Worm (Caenorhabditis elegans) whole organism, L4 larva: Measurements from ENCODE around the gene F16F9.4.
A peak's percentile ranks its signal among the peaks of the same experiment; 100 is the strongest.

Experiments used
- F10B5.3 ChIP-seq: sonication (generic microtip); optimal IDR thresholded peaks from 2 replicates; lab custom pipeline; 2016; ENCODE audit warnings: mild to moderate bottlenecking, missing genetic modification characterization, missing compliant biosample characterization
- F26F4.8 ChIP-seq: fragments of 200-800 bp; sonication (Bioruptor generic); conservative IDR thresholded peaks from 2 replicates; pipeline ENCODE4 v1.3.6; 2022; ENCODE audit warnings: missing genetic modification characterization, missing compliant biosample characterization
- T20F7.1 ChIP-seq: fragments of 200-800 bp; sonication (Bioruptor generic); optimal IDR thresholded peaks from 2 replicates; lab custom pipeline; 2018; ENCODE audit warnings: mild to moderate bottlenecking, missing genetic modification characterization, missing compliant biosample characterization
- Y105C5A.15 ChIP-seq: fragments of 200-800 bp; sonication (Bioruptor generic); IDR thresholded peaks from 2 replicates; pipeline ENCODE4 v1.3.6; 2022; ENCODE audit warnings: missing genetic modification characterization, missing compliant biosample characterization
- Y75B8A.6 ChIP-seq: fragments of 200-800 bp; sonication (Bioruptor generic); IDR thresholded peaks from 2 replicates; pipeline ENCODE4 v1.3.6; 2022; ENCODE audit warnings: missing genetic modification reagents, missing genetic modification characterization, missing compliant biosample characterization
- aha-1 ChIP-seq: fragments of 150-350 bp; peaks from one replicate; lab custom pipeline; 2014; ENCODE audit warnings: missing biosample characterization, missing genetic modification characterization
- aly-2 ChIP-seq: sonication (generic microtip); optimal IDR thresholded peaks from 2 replicates; lab custom pipeline; 2018; ENCODE audit warnings: missing biosample characterization, missing genetic modification characterization
- ama-1 ChIP-seq: fragments of 150-350 bp; optimal IDR thresholded peaks from 2 replicates; lab custom pipeline; 2014; ENCODE audit warnings: inconsistent platforms, mixed read lengths
- arid-1 ChIP-seq: fragments of 200-800 bp; sonication (Bioruptor generic); conservative IDR thresholded peaks from 2 replicates; pipeline ENCODE4 v1.3.6; 2022; ENCODE audit warnings: missing genetic modification reagents, missing genetic modification characterization, missing compliant biosample characterization
- ceh-28 ChIP-seq: fragments of 150-350 bp; optimal IDR thresholded peaks from 2 replicates; lab custom pipeline; 2014; ENCODE audit warnings: missing biosample characterization, missing genetic modification reagents, missing genetic modification characterization
- ceh-82 ChIP-seq: sonication (generic microtip); optimal IDR thresholded peaks from 2 replicates; lab custom pipeline; 2017; ENCODE audit warnings: missing biosample characterization, missing genetic modification characterization
- cey-2 ChIP-seq: sonication (generic microtip); optimal IDR thresholded peaks from 3 replicates; lab custom pipeline; 2017; ENCODE audit warnings: missing genetic modification characterization, mild to moderate bottlenecking, missing compliant biosample characterization, antibody characterized with exemption, borderline replicate concordance; ENCODE audit not compliant: insufficient read depth
- daf-16 ChIP-seq, 3 experiments: sonication (generic microtip); optimal IDR thresholded peaks; 2 replicates each; lab custom pipeline; 2016 to 2017; ENCODE audit warnings: missing genetic modification characterization in 3 of 3, missing genetic modification reagents in 3 of 3, mild to moderate bottlenecking in 2 of 3, missing compliant biosample characterization in 2 of 3, missing biosample characterization in 1 of 3, moderate library complexity in 1 of 3
- dmd-6 ChIP-seq: fragments of 200-800 bp; sonication (Bioruptor generic); IDR thresholded peaks from 2 replicates; pipeline ENCODE4 v1.3.6; 2022; ENCODE audit warnings: missing genetic modification reagents, missing genetic modification characterization, missing compliant biosample characterization
- dve-1 ChIP-seq: sonication (generic microtip); optimal IDR thresholded peaks from 2 replicates; lab custom pipeline; 2017; ENCODE audit warnings: antibody characterized with exemption, mild to moderate bottlenecking, missing genetic modification characterization, missing compliant biosample characterization; ENCODE audit not compliant: insufficient read depth
- fkh-10 ChIP-seq: fragments of 150-350 bp; optimal IDR thresholded peaks from 2 replicates; lab custom pipeline; 2014; ENCODE audit warnings: missing biosample characterization, missing genetic modification reagents, missing genetic modification characterization
- gei-8 ChIP-seq: fragments of 200-800 bp; sonication (Bioruptor generic); optimal IDR thresholded peaks from 2 replicates; lab custom pipeline; 2018; ENCODE audit warnings: mild to moderate bottlenecking, missing genetic modification characterization, missing compliant biosample characterization
- hif-1 ChIP-seq, 2 experiments: sonication (generic microtip); optimal IDR thresholded peaks; 2 replicates each; lab custom pipeline; 2016 to 2017; ENCODE audit warnings: missing compliant biosample characterization in 2 of 2, missing genetic modification characterization in 2 of 2, missing genetic modification reagents in 2 of 2, missing genotype in 2 of 2, mild to moderate bottlenecking in 1 of 2
- hlh-11 ChIP-seq: fragments of 200-800 bp; sonication (Bioruptor generic); optimal IDR thresholded peaks from 2 replicates; lab custom pipeline; 2018; ENCODE audit warnings: mild to moderate bottlenecking, missing genetic modification characterization, missing compliant biosample characterization
- hlh-30 ChIP-seq: sonication (generic microtip); optimal IDR thresholded peaks from 2 replicates; lab custom pipeline; 2017; ENCODE audit warnings: antibody characterized with exemption, mild to moderate bottlenecking, missing genetic modification characterization, missing compliant biosample characterization; ENCODE audit not compliant: insufficient read depth
- lin-1 ChIP-seq: fragments of 200-800 bp; sonication (Bioruptor generic); IDR thresholded peaks from 2 replicates; pipeline ENCODE4 v1.3.6; 2022; ENCODE audit warnings: missing genetic modification reagents, missing genetic modification characterization, missing compliant biosample characterization
- lin-39 ChIP-seq: fragments of 150-350 bp; optimal IDR thresholded peaks from 2 replicates; lab custom pipeline; 2014; ENCODE audit warnings: missing biosample characterization, missing genetic modification reagents, missing genetic modification characterization
- lir-3 ChIP-seq: sonication (generic microtip); optimal IDR thresholded peaks from 2 replicates; lab custom pipeline; 2016; ENCODE audit warnings: mild to moderate bottlenecking, missing genetic modification characterization, missing compliant biosample characterization
- mdl-1 ChIP-seq, 2 experiments: fragments of 150-350 bp in 1 of 2; sonication (generic microtip) in 1 of 2; optimal IDR thresholded peaks; 2 replicates each; lab custom pipeline; 2014 to 2017; ENCODE audit warnings: missing biosample characterization in 2 of 2, missing genetic modification characterization in 2 of 2
- mxl-2 ChIP-seq: fragments of 200-800 bp; sonication (Bioruptor generic); conservative IDR thresholded peaks from 2 replicates; pipeline ENCODE4 v1.3.6; 2022; ENCODE audit warnings: missing genetic modification reagents, missing genetic modification characterization, missing compliant biosample characterization
- mxl-3 ChIP-seq: fragments of 200-800 bp; sonication (Bioruptor generic); optimal IDR thresholded peaks from 2 replicates; lab custom pipeline; 2018; ENCODE audit warnings: mild to moderate bottlenecking, missing genetic modification characterization, missing compliant biosample characterization
- nhr-10 ChIP-seq: fragments of 150-350 bp; optimal IDR thresholded peaks from 2 replicates; lab custom pipeline; 2014; ENCODE audit warnings: missing biosample characterization, missing genetic modification characterization
- nhr-102 ChIP-seq: sonication (generic microtip); optimal IDR thresholded peaks from 2 replicates; lab custom pipeline; 2016; ENCODE audit warnings: mild to moderate bottlenecking, missing genetic modification characterization, moderate library complexity, missing compliant biosample characterization
- nhr-28 ChIP-seq: fragments of 150-350 bp; optimal IDR thresholded peaks from 2 replicates; lab custom pipeline; 2014; ENCODE audit warnings: missing biosample characterization, missing genetic modification characterization
- nhr-48 ChIP-seq: sonication (generic microtip); optimal IDR thresholded peaks from 2 replicates; lab custom pipeline; 2016; ENCODE audit warnings: mild to moderate bottlenecking, missing genetic modification characterization, missing compliant biosample characterization
- nhr-6 ChIP-seq: fragments of 150-350 bp; optimal IDR thresholded peaks from 2 replicates; lab custom pipeline; 2014; ENCODE audit warnings: missing biosample characterization, missing genetic modification characterization
- nhr-77 ChIP-seq: fragments of 150-350 bp; optimal IDR thresholded peaks from 2 replicates; lab custom pipeline; 2014; ENCODE audit warnings: missing biosample characterization, missing genetic modification characterization
- pha-4 ChIP-seq, 2 experiments: fragments of 150-350 bp in 1 of 2; fragments of 200-800 bp in 1 of 2; sonication (Bioruptor generic) in 1 of 2; IDR thresholded peaks in 1 of 2; optimal IDR thresholded peaks in 1 of 2; 2 replicates each; pipeline versions ENCODE4 v1.3.6 to Lab custom; 2014 to 2022; ENCODE audit warnings: missing genetic modification characterization in 2 of 2, missing genetic modification reagents in 2 of 2, missing biosample characterization in 1 of 2, missing compliant biosample characterization in 1 of 2
- php-3 ChIP-seq: fragments of 200-800 bp; sonication (Bioruptor generic); IDR thresholded peaks from 2 replicates; pipeline ENCODE4 v1.3.6; 2022; ENCODE audit warnings: missing genetic modification reagents, missing genetic modification characterization, missing compliant biosample characterization
- pqm-1 ChIP-seq: sonication (generic microtip); optimal IDR thresholded peaks from 2 replicates; lab custom pipeline; 2017; ENCODE audit warnings: missing biosample characterization, missing genetic modification characterization
- unc-62 ChIP-seq, 3 experiments: fragments of 150-350 bp in 1 of 3; sonication (generic microtip); optimal IDR thresholded peaks in 2 of 3; peaks in 1 of 3; 1 replicate in 1 of 3; 2 replicates in 2 of 3; lab custom pipeline; 2014 to 2017; ENCODE audit warnings: missing biosample characterization in 3 of 3, missing genetic modification characterization in 3 of 3, missing genetic modification reagents in 3 of 3, missing genotype in 1 of 3
- zfp-3 ChIP-seq: fragments of 200-800 bp; sonication (Bioruptor generic); conservative IDR thresholded peaks from 2 replicates; pipeline ENCODE4 v1.3.6; 2022; ENCODE audit warnings: missing genetic modification reagents, missing genetic modification characterization, missing compliant biosample characterization
- zip-2 ChIP-seq: fragments of 150-350 bp; optimal IDR thresholded peaks from 2 replicates; lab custom pipeline; 2014; ENCODE audit warnings: missing biosample characterization, missing genetic modification characterization
- ztf-7 ChIP-seq: fragments of 150-350 bp; optimal IDR thresholded peaks from 2 replicates; lab custom pipeline; 2014; ENCODE audit warnings: missing biosample characterization, missing genetic modification characterization

Gene F16F9.4

DNA sequence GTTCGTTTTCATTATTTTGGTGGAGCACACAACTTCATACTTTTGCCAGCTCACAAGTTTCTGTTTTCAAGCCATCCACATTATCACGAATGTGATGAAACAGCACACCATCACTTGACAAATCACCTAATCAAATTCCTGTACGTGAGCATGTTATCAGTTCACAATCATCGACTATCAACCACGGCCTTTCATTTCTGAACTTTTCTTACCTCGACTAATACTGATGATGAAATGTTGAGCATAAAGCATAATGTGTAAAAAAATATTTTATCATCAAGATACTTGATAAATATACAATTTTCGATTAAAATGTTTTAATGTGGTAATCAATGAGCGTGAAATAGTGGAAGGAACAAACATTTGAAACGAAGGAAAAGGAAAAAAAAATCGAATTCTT lies 10.3 kb upstream of the F16F9.4 start (continued):
- peak; percentile 89 for TF ChIP-seq php-3 (GFP tag; lab: Robert Waterston, UW)
- TF ChIP-seq cey-2 (tag; lab: Kevin White, UChicago), result no peak
- TF ChIP-seq ceh-28 (tag; lab: Kevin White, UChicago), result no peak
- TF ChIP-seq nhr-28 (tag; lab: Kevin White, UChicago), result peak; percentile 87
- no peak for TF ChIP-seq ceh-82 (tag; lab: Kevin White, UChicago)
- TF ChIP-seq ztf-7 (tag; lab: Kevin White, UChicago), result peak; percentile 76
- peak; percentile 63 for TF ChIP-seq nhr-10 (tag; lab: Kevin White, UChicago)
- TF ChIP-seq pha-4 (GFP tag; IDR thresholded peaks at IDR 0.05; lab: Robert Waterston, UW), result peak; percentile 55
- TF ChIP-seq pha-4 (tag; optimal IDR thresholded peaks at IDR 0.05; lab: Kevin White, UChicago), result no peak
- TF ChIP-seq hlh-30 (tag; lab: Kevin White, UChicago), result peak; percentile 61
- peak; percentile 79; the same call in 1 of the 2 replicates for TF ChIP-seq lin-1 (GFP tag; lab: Robert Waterston, UW)
- no peak for TF ChIP-seq ama-1 (lab: Kevin White, UChicago)
- no peak for TF ChIP-seq zip-2 (tag; lab: Kevin White, UChicago)

ce11 chrX:8470126-8470772 lies 7.1 kb upstream of the F16F9.4 start, which contains the start of gene mec-10:
Gene mec-10 (minus strand): TSS chrX:8470314.
- TF ChIP-seq nhr-102 (tag; lab: Kevin White, UChicago) (peak; percentile 34), daf-16 (GFP tag; optimal IDR thresholded peaks at IDR 0.05; lab: Kevin White, UChicago) (no peak), daf-16 (tag; optimal IDR thresholded peaks at IDR 0.05; lab: Kevin White, UChicago) (peak; percentile 75), hlh-30 (tag; lab: Kevin White, UChicago) (peak; percentile 47), hlh-11 (peak; percentile 67), nhr-77 (tag; lab: Kevin White, UChicago) (peak; percentile 28), php-3 (GFP tag; lab: Robert Waterston, UW) (peak; percentile 50; the same call in 1 of the 2 replicates), lir-3 (tag; lab: Kevin White, UChicago) (no peak), pqm-1 (tag; lab: Kevin White, UChicago) (peak; percentile 92), F10B5.3 (tag; lab: Kevin White, UChicago) (no peak), aha-1 (tag; lab: Kevin White, UChicago) (peak; percentile 96), nhr-6 (tag; lab: Kevin White, UChicago) (peak; percentile 13), nhr-28 (tag; lab: Kevin White, UChicago) (peak; percentile 68), zip-2 (tag; lab: Kevin White, UChicago) (no peak), nhr-48 (peak; percentile 14), dve-1 (peak; percentile 76), dmd-6 (GFP tag; lab: Robert Waterston, UW) (peak; percentile 81), mxl-2 (no peak), hif-1 (tag; optimal IDR thresholded peaks at IDR 0.05; lab: Kevin White, UChicago) (peak in 1 of 2 experiments; percentile 84)

ce11 chrX:8463889-8464444 lies 807 bp upstream of the F16F9.4 start:
- TF ChIP-seq mdl-1 (tag; optimal IDR thresholded peaks at IDR 0.05; lab: Kevin White, UChicago) (no peak), mxl-3 (GFP tag; lab: Kevin White, UChicago) (no peak), Y75B8A.6 (GFP tag; lab: Robert Waterston, UW) (no peak), fkh-10 (GFP tag; lab: Kevin White, UChicago) (no peak), zfp-3 (GFP tag; lab: Robert Waterston, UW) (no peak), gei-8 (no peak), T20F7.1 (GFP tag; lab: Kevin White, UChicago) (no peak), F26F4.8 (no peak), nhr-10 (tag; lab: Kevin White, UChicago) (no peak), aha-1 (tag; lab: Kevin White, UChicago) (peak; percentile 94), unc-62 (GFP tag; optimal IDR thresholded peaks at IDR 0.05 in 1 of 2; lab: Kevin White, UChicago) (peak in 1 of 2 experiments; percentile 57), unc-62 (tag; optimal IDR thresholded peaks at IDR 0.05; lab: Kevin White, UChicago) (no peak), Y105C5A.15 (GFP tag; lab: Robert Waterston, UW) (no peak), lin-39 (tag; lab: Kevin White, UChicago) (no peak), arid-1 (no peak), aly-2 (no peak)
